Fruit fly (Drosophila melanogaster) whole organism, larva: Measurements from ENCODE around the gene CG6041.
A peak's percentile ranks its signal among the peaks of the same experiment; 100 is the strongest.
"Not testable (repeated sequence)": the region's sequence is repeated elsewhere in the genome, so short reads cannot be mapped to it uniquely, and the experiment has no call there.

Source experiments
- noc ChIP-seq: fragments of 200-800 bp; sonication (Bioruptor generic); optimal IDR thresholded peaks from 3 replicates; lab custom pipeline; 2019; ENCODE audit warnings: missing biosample characterization, mild to moderate bottlenecking, missing genetic modification characterization, moderate library complexity

The CG6041 gene

DNA sequence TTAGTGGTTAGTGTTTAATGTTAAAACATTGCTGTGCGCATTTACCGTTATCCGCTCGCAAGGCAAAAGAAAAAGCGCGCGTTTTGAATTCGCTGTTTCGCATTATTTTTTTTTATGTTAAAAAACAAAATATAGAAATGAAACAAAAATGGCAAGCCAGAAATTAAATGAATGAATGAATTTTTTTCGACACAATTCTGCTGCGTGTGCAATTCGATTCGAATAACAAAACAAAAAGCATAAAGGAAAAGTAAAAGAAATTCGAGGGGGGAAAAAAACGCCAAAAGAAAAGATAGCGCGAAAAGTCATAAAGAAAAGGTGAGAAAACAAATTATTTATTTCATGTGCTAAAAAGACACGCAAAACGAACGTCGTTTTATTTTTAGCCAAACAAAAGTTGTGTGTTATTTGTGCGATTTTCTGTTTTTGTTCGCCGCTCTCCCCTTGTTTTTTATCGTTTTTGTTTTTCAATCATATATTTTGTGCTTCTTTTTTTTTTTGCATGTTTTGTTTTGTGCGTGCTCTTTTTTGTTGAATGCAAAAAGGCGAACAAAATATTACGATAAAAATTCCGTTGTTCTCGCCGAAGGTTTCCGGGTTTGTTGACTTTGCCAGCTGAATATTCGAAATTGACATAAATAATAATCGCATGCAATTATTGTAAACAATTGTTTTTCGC is 30.5 kb upstream of the CG6041 start:
- no peak for TF ChIP-seq noc (tag; lab: Kevin White, UChicago)

DNA sequence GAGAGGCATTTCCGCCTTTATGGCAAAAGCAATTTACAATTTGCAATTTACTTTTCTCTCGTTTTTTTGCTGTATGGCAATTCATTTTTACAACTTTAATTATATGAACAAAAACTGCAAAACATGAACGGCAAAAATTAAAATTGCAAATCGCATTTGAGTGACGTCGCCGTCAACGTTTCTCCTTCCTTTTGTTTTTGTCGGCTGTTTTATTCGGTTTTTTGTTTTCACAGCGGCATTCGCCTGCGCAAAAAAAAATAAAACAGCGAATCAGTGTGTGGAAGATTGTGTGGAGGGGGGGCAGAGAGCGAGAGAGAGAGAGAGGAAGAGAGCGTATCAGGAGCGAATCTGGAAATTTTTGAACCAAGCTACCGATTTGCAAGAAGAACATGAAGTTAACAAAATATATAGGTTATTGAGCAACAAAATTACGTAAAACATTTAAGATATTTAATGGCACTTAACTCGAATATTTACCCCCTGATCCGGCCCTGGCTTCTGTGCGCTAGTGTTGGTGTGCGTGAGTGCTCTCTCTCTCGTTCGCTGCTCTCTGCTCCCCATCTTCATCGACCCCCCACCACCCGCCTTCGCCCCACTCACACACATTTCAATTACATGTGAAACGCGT is 29.3 kb upstream of the CG6041 start:
- TF ChIP-seq noc (tag; lab: Kevin White, UChicago): peak; percentile 97

DNA sequence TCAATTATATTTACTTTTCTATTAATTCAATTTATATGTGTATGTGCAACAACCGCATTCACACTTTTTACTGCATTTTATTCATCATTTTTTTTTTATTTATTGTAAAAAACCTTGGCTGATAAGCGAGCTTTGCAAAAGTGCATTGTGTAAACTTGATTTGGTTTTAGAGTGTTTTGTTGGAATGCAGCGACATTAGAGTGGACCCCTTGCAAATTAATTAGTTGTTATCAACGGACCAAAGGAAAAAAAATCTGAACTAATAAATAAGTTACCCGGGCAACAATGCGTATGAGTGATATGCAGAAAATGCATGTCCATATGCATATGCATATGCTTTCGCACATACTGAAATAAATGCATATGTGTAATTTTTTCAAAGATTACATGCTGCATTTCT is 27.0 kb upstream of the CG6041 start:
- TF ChIP-seq noc (tag; lab: Kevin White, UChicago): no peak

DNA sequence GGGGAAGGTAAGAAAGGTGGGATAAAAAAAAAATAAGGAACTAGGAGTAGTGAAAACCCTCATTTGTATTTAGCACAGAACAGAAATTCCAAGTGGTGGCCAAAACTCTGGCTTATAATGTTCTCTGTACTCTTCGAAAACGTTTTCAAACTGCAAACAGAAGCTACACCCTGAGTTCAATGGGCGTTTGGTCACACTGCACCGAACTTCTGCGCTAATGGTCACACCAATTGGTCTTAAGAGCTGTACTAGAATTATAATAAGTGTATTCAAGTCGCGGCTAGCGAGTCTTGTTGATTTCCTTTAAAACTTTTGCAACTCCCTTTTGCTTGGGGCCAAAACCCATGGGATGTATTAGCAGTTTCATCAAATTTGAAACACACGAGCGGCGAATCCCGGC is 25.9 kb upstream of the CG6041 start:
- no peak for TF ChIP-seq noc (tag; lab: Kevin White, UChicago)

DNA sequence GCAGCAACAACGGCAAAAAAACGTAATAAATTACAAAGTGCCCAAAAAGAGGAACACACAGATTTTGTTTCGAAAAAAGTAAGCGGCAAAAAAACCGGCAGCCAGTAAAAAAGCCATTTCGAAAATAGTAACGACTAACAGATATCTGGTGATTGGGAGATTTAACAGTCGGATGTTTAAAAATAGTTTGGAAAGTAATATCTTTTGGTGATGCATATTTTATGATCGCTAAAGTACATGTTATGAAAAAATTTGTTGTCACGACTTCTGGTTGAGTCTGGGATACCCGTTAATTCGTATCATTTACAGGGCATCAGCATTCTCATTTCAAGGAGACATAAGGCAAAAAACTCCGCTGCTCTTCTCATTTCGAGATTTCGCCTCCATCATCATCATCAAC is 24.8 kb upstream of the CG6041 start:
- TF ChIP-seq noc (tag; lab: Kevin White, UChicago): no peak

DNA sequence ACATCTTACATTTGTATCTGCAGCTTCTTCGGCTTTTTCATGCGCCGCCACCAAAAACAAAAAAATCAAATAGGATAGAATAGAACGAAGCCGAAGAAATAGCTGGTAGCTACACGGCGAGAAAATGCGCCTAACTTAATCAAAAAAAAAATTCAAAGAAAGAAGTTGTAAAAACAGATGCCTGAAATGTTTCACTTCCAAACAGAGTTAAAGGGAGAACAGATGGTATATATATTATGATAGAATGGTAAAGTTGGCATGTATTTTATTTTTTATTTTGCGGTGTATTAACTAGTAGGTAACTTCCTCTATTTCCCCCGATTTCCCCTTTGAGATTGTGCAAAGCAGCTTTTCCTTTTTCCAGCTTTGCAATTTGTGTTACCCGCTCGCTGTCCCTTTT is 23.6 kb upstream of the CG6041 start:
- TF ChIP-seq noc (tag; lab: Kevin White, UChicago): no peak

DNA sequence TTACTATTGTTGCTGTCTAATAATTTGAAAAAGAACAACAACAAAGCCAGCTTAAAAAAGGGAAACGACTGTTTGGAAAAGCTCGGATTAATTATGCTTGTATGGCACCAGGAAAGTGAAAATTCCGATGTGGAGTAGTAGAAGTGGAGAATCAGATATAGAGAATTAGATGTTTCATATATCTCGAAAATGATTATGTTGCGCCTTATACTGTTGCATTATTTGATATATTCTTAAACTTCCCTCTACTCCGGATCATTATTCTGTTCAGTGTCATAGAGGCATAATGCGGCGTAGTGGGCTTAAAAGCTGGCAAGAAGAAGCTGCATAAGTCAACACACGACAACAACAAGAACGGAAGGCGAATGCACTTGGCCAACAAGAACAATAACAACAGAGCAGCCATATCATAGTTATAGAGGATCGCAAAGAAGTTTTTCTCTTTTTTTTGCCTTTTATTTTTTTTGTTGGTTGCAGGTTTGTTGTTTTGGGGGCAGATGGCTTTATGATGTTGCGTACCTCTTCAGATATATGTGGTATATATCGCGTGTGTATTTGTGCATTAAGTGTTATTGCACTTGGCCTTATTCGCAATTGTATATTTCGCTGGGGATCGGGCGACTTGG is 22.1 kb upstream of the CG6041 start:
- no peak for TF ChIP-seq noc (tag; lab: Kevin White, UChicago)

DNA sequence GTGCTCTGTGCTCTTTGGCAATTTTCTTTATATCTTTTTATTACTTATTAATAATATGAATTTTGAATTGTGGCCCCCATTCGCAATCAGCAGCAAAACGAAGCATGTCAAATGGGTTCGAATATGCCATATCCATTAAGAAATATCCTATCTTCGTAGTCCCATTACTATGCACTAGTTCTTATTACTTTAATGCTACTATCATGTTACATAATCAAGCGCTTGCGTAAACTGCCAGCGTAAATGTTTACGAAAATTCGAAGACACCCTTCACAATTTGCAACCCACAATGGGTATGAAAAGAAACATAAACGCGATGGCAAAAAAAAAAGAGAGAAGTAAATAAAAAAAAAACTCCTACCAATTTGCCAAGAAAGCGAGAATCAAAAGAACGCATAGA is 21.2 kb upstream of the CG6041 start:
- peak; percentile 7 for TF ChIP-seq noc (tag; lab: Kevin White, UChicago)

DNA sequence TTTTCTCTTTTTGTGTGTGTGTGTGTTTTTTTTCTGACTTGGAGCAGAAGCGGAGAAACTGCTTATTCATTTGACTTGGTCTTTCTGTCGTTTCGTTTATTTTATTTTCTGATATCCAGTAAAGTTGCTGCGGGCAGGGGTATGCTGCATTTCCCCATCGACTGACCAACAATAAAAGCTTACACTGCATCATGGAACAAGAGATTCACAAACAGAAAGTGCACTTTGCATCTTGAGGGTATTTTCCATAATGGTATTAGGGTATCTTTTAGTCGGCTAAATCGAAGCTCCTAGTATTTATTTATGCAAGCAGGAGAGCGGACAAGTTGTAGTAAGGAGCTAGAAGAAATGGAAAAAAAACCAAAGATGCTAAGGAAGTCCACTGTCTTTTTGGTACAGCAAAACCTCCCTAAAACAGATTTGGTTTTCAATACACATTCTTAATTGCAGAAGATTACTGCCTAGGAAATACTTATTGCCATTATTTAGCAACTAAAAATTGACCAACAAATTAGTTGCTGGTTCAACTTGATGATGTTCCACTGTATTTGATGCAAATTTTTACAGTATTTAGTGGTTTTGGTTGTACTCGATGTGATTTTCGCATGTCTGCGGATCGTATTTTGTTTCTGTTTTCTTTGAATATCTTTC is 15.5 kb upstream of the CG6041 start:
- peak; percentile 27 for TF ChIP-seq noc (tag; lab: Kevin White, UChicago)

DNA sequence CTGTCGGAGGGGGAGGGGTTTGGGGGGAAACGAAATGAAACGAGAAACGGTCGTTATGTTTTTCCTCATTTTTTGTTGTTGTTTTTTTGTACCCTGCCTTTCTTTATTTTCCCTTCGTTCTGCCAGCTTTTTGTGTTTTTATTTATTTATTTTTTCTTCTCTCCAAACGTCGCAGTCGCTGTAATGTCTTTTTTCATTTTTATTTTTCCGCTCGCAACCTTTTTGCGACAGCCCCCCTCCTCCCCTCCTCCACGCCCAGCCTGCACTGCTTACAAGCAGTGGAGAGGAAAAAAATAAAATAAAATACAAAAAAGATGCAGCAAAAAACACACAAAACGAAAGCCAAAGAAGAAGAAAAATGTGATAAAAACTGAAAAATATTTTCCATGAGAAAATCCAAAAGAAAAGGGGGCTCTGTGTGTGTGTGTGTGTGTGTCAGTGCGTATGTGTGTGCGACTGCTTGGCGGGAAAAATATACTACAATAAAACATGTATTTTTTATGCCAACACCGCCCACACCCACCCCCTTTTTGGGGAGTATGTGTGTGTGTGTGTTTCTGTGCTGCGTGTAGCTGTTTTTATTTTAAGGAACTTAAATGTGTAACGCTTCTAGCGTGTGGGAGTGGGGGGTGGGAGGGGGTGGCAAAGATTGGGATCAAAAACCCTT is 12.8 kb upstream of the CG6041 start:
- TF ChIP-seq noc (tag; lab: Kevin White, UChicago): no peak

DNA sequence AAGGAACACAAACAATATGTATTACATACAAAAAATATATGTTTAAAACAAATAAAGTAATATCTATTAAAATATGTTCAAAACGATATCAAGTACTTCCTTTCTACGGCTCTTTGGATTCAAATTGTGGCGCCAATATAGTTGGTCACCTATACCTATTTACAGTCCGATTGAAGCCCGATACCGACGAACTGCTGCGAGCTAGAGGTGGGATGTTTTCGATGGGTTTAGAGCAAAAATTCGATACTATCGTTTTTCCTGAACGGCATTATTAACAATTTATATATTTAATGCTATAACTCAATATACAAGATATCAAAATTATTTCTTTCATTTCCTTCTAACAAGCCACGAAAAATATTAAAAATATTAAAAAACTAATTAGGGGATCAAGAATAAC is 6.1 kb upstream of the CG6041 start:
- no peak for TF ChIP-seq noc (tag; lab: Kevin White, UChicago)

DNA sequence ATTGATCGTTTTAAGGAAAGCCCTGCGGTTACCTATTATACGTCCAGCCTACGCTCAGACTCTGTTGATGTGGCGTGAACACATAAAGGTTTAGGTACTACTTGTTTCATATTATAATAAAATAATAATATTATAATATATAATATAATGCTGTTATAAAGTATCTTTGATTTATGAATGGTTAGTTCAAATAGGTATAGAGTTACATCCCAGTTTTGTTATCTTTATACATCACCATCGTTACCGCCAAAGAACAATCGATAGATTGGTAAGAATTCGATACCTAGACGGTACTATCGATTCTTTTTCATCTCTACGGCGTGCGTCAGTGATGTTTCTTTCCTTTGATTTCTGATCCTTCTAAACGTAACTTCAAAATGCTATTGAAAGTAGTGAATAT is 5.7 kb upstream of the CG6041 start, which contains the start of gene CG12728:
TSS of gene CG12728 (plus strand) at position 301 of the 400 bp plus-strand sequence.
- TF ChIP-seq noc (tag; lab: Kevin White, UChicago): not testable (repeated sequence)

DNA sequence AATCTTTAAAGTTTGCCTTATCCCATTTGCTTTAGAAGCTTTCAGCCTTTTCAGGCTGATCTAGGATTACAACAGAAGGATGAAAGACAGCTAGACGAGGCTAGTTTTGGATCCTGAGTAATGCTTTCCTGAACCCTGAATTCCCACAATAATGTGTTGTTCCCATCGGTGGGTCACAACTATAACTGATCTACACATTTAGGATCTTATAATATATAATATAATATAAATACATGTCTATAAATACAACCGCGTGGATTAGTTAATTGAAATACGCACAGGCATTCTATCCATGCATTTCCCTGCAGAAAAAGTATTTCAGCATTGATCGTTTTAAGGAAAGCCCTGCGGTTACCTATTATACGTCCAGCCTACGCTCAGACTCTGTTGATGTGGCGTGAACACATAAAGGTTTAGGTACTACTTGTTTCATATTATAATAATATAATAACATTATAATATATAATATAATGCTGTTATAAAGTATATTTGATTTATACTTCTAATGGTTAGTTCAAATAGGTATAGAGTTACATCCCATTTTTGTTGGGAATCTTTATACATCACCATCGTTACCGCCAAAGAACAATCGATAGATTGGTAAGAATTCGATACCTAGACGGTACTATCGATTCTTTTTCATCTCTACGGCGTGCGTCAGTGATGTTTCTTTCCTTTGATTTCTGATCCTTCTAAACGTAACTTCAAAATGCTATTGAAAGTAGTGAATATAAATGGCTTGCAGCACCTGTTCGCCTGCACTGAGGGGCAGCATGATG is 2.7 kb upstream of the CG6041 start, which contains the start of gene CG32756:
TSS of gene CG32756 (plus strand) at position 631 of the 779 bp plus-strand sequence.
- not testable (repeated sequence) for TF ChIP-seq noc (tag; lab: Kevin White, UChicago)

DNA sequence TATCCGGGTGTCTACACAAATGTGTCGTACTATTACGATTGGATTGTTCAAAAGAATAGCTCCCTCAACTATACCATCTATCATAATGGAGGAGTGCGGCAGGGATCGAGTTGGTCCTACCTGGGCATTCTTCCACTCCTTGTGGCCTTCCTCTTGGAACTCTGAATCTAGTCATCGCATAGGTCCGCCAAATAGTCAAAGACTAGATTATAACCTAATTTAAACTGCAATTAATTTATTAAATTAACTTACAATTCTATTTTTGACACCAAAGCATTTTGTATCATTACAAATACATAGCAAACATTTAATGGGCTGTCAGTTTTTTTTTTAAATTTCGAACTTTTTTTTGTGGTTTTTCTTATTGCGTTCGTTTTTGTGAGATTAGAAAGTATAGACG is 2.0 kb downstream of the CG6041 start, which contains the start of gene CG32755:
TSS of gene CG32755 (plus strand) at position 301 of the 400 bp plus-strand sequence.
- no peak for TF ChIP-seq noc (tag; lab: Kevin White, UChicago)

DNA sequence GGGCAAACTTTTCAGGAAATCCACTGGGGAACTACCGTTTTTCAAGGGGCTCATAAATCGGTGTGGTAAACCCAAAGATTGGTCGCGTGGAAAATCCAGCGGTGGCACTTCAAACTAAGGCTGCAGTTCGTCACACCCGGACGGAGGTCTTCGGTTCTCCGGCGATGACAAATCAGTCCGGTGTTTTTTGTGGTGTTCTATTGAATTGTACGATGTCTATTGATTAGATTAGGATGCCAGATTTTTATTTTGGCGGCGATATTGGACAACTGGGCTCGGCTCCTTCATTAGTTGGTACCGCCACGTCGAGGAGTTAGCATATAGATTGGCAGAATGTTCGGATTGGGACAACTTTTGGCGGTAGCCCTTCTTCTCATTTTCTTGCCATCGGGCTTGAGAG is 4.3 kb downstream of the CG6041 start, which contains the start of gene CG6048:
TSS of gene CG6048 (plus strand) at position 301 of the 400 bp plus-strand sequence.
- TF ChIP-seq noc (tag; lab: Kevin White, UChicago): no peak
